Fruit fly (Drosophila melanogaster) whole organism, wandering third instar larva: ENCODE results near the gene S-Lap3.

ENCODE experiments used
- Abd-B ChIP-seq: fragments of >200 bp; optimal IDR thresholded peaks from 2 replicates; lab custom pipeline; 2017; ENCODE audit warnings: missing biosample characterization, missing genetic modification characterization
- CG32264 ChIP-seq: fragments of 200-800 bp; sonication (Bioruptor generic); optimal IDR thresholded peaks from 2 replicates; lab custom pipeline; 2016; ENCODE audit warnings: missing biosample characterization, missing genetic modification characterization
- CG9705 ChIP-seq: fragments of 200-800 bp; sonication (Bioruptor generic); optimal IDR thresholded peaks from 2 replicates; lab custom pipeline; 2018; ENCODE audit warnings: missing biosample characterization, mild to moderate bottlenecking, missing genetic modification characterization
- Dfd ChIP-seq: fragments of >200 bp; optimal IDR thresholded peaks from 2 replicates; lab custom pipeline; 2017; ENCODE audit warnings: missing biosample characterization, missing genetic modification characterization
- Dif ChIP-seq: fragments of 200-275, 200-300 bp; sonication (Bioruptor generic); optimal IDR thresholded peaks from 2 replicates; lab custom pipeline; 2018; ENCODE audit warnings: missing biosample characterization, missing genetic modification characterization; ENCODE audit not compliant: partially characterized antibody
- GATAd ChIP-seq: sonication (Bioruptor generic); optimal IDR thresholded peaks from 2 replicates; lab custom pipeline; 2016; ENCODE audit warnings: missing biosample characterization, missing genetic modification characterization
- HLH106 ChIP-seq: fragments of 200-800 bp; optimal IDR thresholded peaks from 3 replicates; lab custom pipeline; 2019; ENCODE audit warnings: missing biosample characterization, mild to moderate bottlenecking, missing genetic modification characterization, moderate library complexity
- Hnf4 ChIP-seq: fragments of 200-800 bp; sonication (Bioruptor generic); optimal IDR thresholded peaks from 2 replicates; lab custom pipeline; 2016; ENCODE audit warnings: missing biosample characterization, mild to moderate bottlenecking, missing genetic modification characterization
- Hr78 ChIP-seq: fragments of >200 bp; optimal IDR thresholded peaks from 2 replicates; lab custom pipeline; 2017; ENCODE audit warnings: missing biosample characterization, missing genetic modification characterization
- Hr83 ChIP-seq: fragments of 200-300 bp; sonication (Bioruptor generic); optimal IDR thresholded peaks from 2 replicates; lab custom pipeline; 2016; ENCODE audit warnings: missing biosample characterization, mild to moderate bottlenecking, missing genetic modification characterization, moderate library complexity; ENCODE audit not compliant: poor library complexity, severe bottlenecking
- Myc ChIP-seq: fragments of >200 bp; optimal IDR thresholded peaks from 2 replicates; lab custom pipeline; 2017
- N ChIP-seq: fragments of >200 bp; optimal IDR thresholded peaks from 2 replicates; lab custom pipeline; 2018; ENCODE audit warnings: missing biosample characterization, missing external identifiers, missing genetic modification characterization
- OdsH ChIP-seq: fragments of 200-800 bp; sonication (Bioruptor generic); optimal IDR thresholded peaks from 2 replicates; lab custom pipeline; 2016; ENCODE audit warnings: missing biosample characterization, mild to moderate bottlenecking, missing genetic modification characterization
- Rel ChIP-seq, 2 experiments: fragments of 200-800 bp; sonication (Bioruptor generic) in 1 of 2; optimal IDR thresholded peaks; 2 replicates in 1 of 2; 3 replicates in 1 of 2; lab custom pipeline; 2016 to 2019; ENCODE audit warnings: mild to moderate bottlenecking in 2 of 2, missing biosample characterization in 2 of 2, missing genetic modification characterization in 2 of 2, moderate library complexity in 1 of 2
- Sp1 ChIP-seq: fragments of 200-800 bp; sonication (Bioruptor generic); optimal IDR thresholded peaks from 3 replicates; lab custom pipeline; 2019; ENCODE audit warnings: missing biosample characterization, mild to moderate bottlenecking, missing genetic modification characterization, moderate library complexity
- br ChIP-seq: fragments of 200-800 bp; sonication (Bioruptor generic); optimal IDR thresholded peaks from 2 replicates; lab custom pipeline; 2016; ENCODE audit warnings: missing biosample characterization, missing genetic modification characterization
- brk ChIP-seq: fragments of 200-800 bp; sonication (Bioruptor generic); optimal IDR thresholded peaks from 2 replicates; lab custom pipeline; 2016; ENCODE audit warnings: missing biosample characterization, mild to moderate bottlenecking, missing genetic modification characterization
- dl ChIP-seq, 2 experiments: fragments of 175-275, 200-275 bp in 1 of 2; fragments of 200-275 bp in 1 of 2; sonication (Bioruptor generic); optimal IDR thresholded peaks; lab custom pipeline; 2018; ENCODE audit warnings: mild to moderate bottlenecking in 2 of 2, missing biosample characterization in 2 of 2, missing genetic modification characterization in 2 of 2, moderate library complexity in 2 of 2; ENCODE audit not compliant: partially characterized antibody in 2 of 2, insufficient read depth in 1 of 2
- dmrt93B ChIP-seq: fragments of 200-800 bp; sonication (Bioruptor generic); optimal IDR thresholded peaks from 2 replicates; lab custom pipeline; 2018; ENCODE audit warnings: missing biosample characterization, mild to moderate bottlenecking, missing genetic modification characterization
- dsf ChIP-seq: sonication (Bioruptor generic); optimal IDR thresholded peaks from 2 replicates; lab custom pipeline; 2016; ENCODE audit warnings: missing biosample characterization, missing genetic modification characterization, borderline replicate concordance
- foxo ChIP-seq, 2 experiments: fragments of 200-800 bp; sonication (Bioruptor generic); optimal IDR thresholded peaks; 2 replicates in 1 of 2; 3 replicates in 1 of 2; lab custom pipeline; 2016 to 2017; ENCODE audit warnings: missing biosample characterization in 2 of 2, missing genetic modification characterization in 2 of 2
- fru ChIP-seq: fragments of 200-800 bp; sonication (Bioruptor generic); optimal IDR thresholded peaks from 3 replicates; lab custom pipeline; 2016; ENCODE audit warnings: missing biosample characterization, mild to moderate bottlenecking, missing genetic modification characterization
- h ChIP-seq: fragments of 200-800 bp; sonication (Bioruptor generic); optimal IDR thresholded peaks from 3 replicates; lab custom pipeline; 2016; ENCODE audit warnings: missing biosample characterization, mild to moderate bottlenecking, missing genetic modification characterization
- jim ChIP-seq: fragments of 175-275, 200-325 bp; sonication (Bioruptor generic); optimal IDR thresholded peaks from 2 replicates; lab custom pipeline; 2016; ENCODE audit warnings: missing biosample characterization, mild to moderate bottlenecking, missing genetic modification characterization
- lola ChIP-seq: fragments of >200 bp; optimal IDR thresholded peaks from 2 replicates; lab custom pipeline; 2017; ENCODE audit warnings: missing biosample characterization, missing genetic modification characterization
- psq ChIP-seq: fragments of 200-800 bp; sonication (Bioruptor generic); optimal IDR thresholded peaks from 3 replicates; lab custom pipeline; 2017; ENCODE audit warnings: missing biosample characterization, mild to moderate bottlenecking, missing genetic modification characterization, moderate library complexity
- rgr ChIP-seq: fragments of 200-800 bp; sonication (Bioruptor generic); optimal IDR thresholded peaks from 3 replicates; lab custom pipeline; 2016; ENCODE audit warnings: missing biosample characterization, mild to moderate bottlenecking, missing genetic modification characterization
- sage ChIP-seq: fragments of 200-800 bp; sonication (Bioruptor generic); optimal IDR thresholded peaks from 2 replicates; lab custom pipeline; 2016; ENCODE audit warnings: missing biosample characterization, mild to moderate bottlenecking, missing genetic modification characterization
- sv ChIP-seq: fragments of 200-800 bp; sonication (Bioruptor generic); optimal IDR thresholded peaks from 3 replicates; lab custom pipeline; 2016; ENCODE audit warnings: missing biosample characterization, missing genetic modification characterization
- tai ChIP-seq: sonication (Bioruptor generic); optimal IDR thresholded peaks from 2 replicates; lab custom pipeline; 2016; ENCODE audit warnings: missing biosample characterization, missing genetic modification characterization
- usp ChIP-seq: fragments of >200 bp; optimal IDR thresholded peaks from 2 replicates; lab custom pipeline; 2017; ENCODE audit warnings: missing biosample characterization, missing genetic modification characterization
- woc ChIP-seq: sonication (Bioruptor generic); optimal IDR thresholded peaks from 2 replicates; lab custom pipeline; 2016; ENCODE audit warnings: missing biosample characterization, mild to moderate bottlenecking, missing genetic modification characterization

Gene S-Lap3

dm6 chr3L:10495882-10496654, 31.1 kb downstream of the S-Lap3 start:
- no peak for TF ChIP-seq Hnf4 (GFP tag; lab: Kevin White, UChicago)
- no peak for TF ChIP-seq lola (GFP tag; lab: Kevin White, UChicago)
- no peak for TF ChIP-seq dl (GFP tag; optimal IDR thresholded peaks at IDR 0.05; lab: Kevin White, UChicago; ENCODE audit: insufficient read depth in 1 of 2, partially characterized antibody in 2 of 2)
- no peak for TF ChIP-seq HLH106 (tag; lab: Kevin White, UChicago)
- no peak for TF ChIP-seq dsf
- no peak for TF ChIP-seq jim (GFP tag; lab: Kevin White, UChicago)
- TF ChIP-seq Abd-B (GFP tag; lab: Kevin White, UChicago) = no peak
- no peak for TF ChIP-seq Dfd
- TF ChIP-seq, all 38 proteins: peak for 0

DNA sequence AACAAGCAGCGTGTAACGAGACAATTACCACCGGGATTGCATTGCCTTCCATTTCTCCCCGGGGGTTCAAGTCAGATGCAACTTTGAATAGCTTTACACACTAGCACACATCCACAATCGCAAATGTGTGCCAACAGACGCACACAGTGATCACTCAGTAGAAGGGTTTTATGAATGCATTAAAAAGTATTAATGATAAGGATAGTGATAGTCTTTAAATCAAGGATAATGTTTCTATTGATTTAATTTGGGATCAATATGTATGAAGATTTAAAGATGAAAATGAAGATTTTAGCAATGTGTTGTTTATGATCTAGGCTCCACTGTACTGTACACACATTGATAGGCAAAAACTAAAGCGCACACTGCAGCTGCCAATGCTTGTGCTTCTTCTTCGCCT, 39.6 kb downstream of the S-Lap3 start:
- TF ChIP-seq woc (GFP tag; lab: Kevin White, UChicago) (no peak), Dfd (no peak), sage (GFP tag; lab: Kevin White, UChicago) (no peak), OdsH (GFP tag; lab: Kevin White, UChicago) (no peak), Hr78 (GFP tag; lab: Kevin White, UChicago) (no peak), Myc (lab: Kevin White, UChicago) (no peak), lola (GFP tag; lab: Kevin White, UChicago) (no peak), N (no peak), foxo (GFP tag; optimal IDR thresholded peaks at IDR 0.05; lab: Kevin White, UChicago) (no peak)

dm6 chr3L:10507971-10508370, 43.0 kb downstream of the S-Lap3 start:
- TF ChIP-seq lola (GFP tag; lab: Kevin White, UChicago) (no peak), HLH106 (tag; lab: Kevin White, UChicago) (no peak), usp (GFP tag; lab: Kevin White, UChicago) (no peak), brk (GFP tag; lab: Kevin White, UChicago) (no peak), OdsH (GFP tag; lab: Kevin White, UChicago) (no peak), dl (GFP tag; optimal IDR thresholded peaks at IDR 0.05; lab: Kevin White, UChicago; ENCODE audit: insufficient read depth in 1 of 2, partially characterized antibody in 2 of 2) (no peak), Myc (lab: Kevin White, UChicago) (no peak), h (GFP tag; lab: Kevin White, UChicago) (no peak), dmrt93B (no peak), CG9705 (GFP tag; lab: Kevin White, UChicago) (no peak), woc (GFP tag; lab: Kevin White, UChicago) (no peak), Hnf4 (GFP tag; lab: Kevin White, UChicago) (no peak)

DNA sequence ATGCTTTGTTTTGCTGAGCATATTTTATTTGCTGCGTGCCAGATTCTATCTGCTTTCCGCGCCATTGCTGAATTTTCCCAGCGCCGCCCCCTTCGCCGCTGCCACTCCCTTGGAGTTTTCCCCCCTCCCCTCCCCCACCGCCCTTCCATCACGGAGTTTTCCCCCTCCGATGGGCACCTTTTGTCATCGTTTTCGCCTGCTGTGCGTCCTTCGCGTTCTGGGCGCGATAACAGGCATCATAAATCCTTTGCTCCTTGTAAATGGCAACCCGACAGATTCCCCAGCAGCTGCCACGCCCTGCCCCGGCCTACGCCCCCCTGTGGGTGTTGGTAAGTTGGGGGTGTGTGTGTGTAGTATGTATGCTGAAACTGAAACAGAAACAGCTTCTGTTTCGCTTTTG, 48.4 kb downstream of the S-Lap3 start:
- TF ChIP-seq Hnf4 (GFP tag; lab: Kevin White, UChicago) = no peak
- TF ChIP-seq Hr83 = no peak
- TF ChIP-seq dsf = no peak
- TF ChIP-seq, all 38 proteins: peak for 0

dm6 chr3L:10514829-10515228, 49.8 kb downstream of the S-Lap3 start:
- TF ChIP-seq jim (GFP tag; lab: Kevin White, UChicago) (no peak), dsf (no peak), Dfd (no peak), CG32264 (no peak)
- TF ChIP-seq, all 38 proteins: peak for 0

- TF ChIP-seq Hr78 (GFP tag; lab: Kevin White, UChicago) = no peak
- no peak for TF ChIP-seq Rel (GFP tag; optimal IDR thresholded peaks at IDR 0.05; lab: Kevin White, UChicago)
- peak; percentile 9 for TF ChIP-seq Rel (tag; optimal IDR thresholded peaks at IDR 0.05; lab: Kevin White, UChicago)
- TF ChIP-seq rgr = no peak
- TF ChIP-seq dl (GFP tag; optimal IDR thresholded peaks at IDR 0.05; lab: Kevin White, UChicago; ENCODE audit: insufficient read depth in 1 of 2, partially characterized antibody in 2 of 2) = no peak
- no peak for TF ChIP-seq Sp1 (GFP tag; lab: Kevin White, UChicago)
- no peak for TF ChIP-seq N
- TF ChIP-seq Hnf4 (GFP tag; lab: Kevin White, UChicago) = no peak
- no peak for TF ChIP-seq Myc (lab: Kevin White, UChicago)
- peak; percentile 29 for TF ChIP-seq Dfd
- TF ChIP-seq sv (GFP tag; lab: Kevin White, UChicago) = peak; percentile 42
- no peak for TF ChIP-seq HLH106 (tag; lab: Kevin White, UChicago)
- TF ChIP-seq Abd-B (GFP tag; lab: Kevin White, UChicago) = no peak
- no peak for TF ChIP-seq tai (GFP tag; lab: Kevin White, UChicago)
- TF ChIP-seq GATAd = no peak
- TF ChIP-seq brk (GFP tag; lab: Kevin White, UChicago) = no peak
- TF ChIP-seq dmrt93B = no peak
- TF ChIP-seq Dif = peak; percentile 1
- TF ChIP-seq psq (GFP tag; lab: Kevin White, UChicago) = peak; percentile 96
- no peak for TF ChIP-seq fru (GFP tag; lab: Kevin White, UChicago)
- TF ChIP-seq Hr83 = peak; percentile 6
- no peak for TF ChIP-seq br (GFP tag; lab: Kevin White, UChicago)
These were observed 51.1 kb downstream of the S-Lap3 start for dm6 chr3L:10515785-10516706.
